Fruit fly (Drosophila melanogaster) Kc167 (cell line): ENCODE measurements around the gene TpnC73F.

Experiments used
- Myc ChIP-seq: fragments of >200 bp; optimal IDR thresholded peaks from 2 replicates; lab custom pipeline; 2017; ENCODE audit warnings: missing external identifiers
- Sin3A ChIP-seq: fragments of >200 bp; optimal IDR thresholded peaks from 2 replicates; lab custom pipeline; 2018; ENCODE audit warnings: missing external identifiers
- h ChIP-seq: fragments of >200 bp; optimal IDR thresholded peaks from 3 replicates; lab custom pipeline; 2018; ENCODE audit warnings: missing external identifiers
- insv ChIP-seq: fragments of >200 bp; optimal IDR thresholded peaks from 3 replicates; lab custom pipeline; 2018; ENCODE audit warnings: missing external identifiers
- psq ChIP-seq: fragments of >200 bp; optimal IDR thresholded peaks from 2 replicates; lab custom pipeline; 2017; ENCODE audit warnings: missing external identifiers
- ttk ChIP-seq: sonication (Bioruptor generic); optimal IDR thresholded peaks from 2 replicates; lab custom pipeline; 2017; ENCODE audit warnings: missing external identifiers

Gene TpnC73F

DNA sequence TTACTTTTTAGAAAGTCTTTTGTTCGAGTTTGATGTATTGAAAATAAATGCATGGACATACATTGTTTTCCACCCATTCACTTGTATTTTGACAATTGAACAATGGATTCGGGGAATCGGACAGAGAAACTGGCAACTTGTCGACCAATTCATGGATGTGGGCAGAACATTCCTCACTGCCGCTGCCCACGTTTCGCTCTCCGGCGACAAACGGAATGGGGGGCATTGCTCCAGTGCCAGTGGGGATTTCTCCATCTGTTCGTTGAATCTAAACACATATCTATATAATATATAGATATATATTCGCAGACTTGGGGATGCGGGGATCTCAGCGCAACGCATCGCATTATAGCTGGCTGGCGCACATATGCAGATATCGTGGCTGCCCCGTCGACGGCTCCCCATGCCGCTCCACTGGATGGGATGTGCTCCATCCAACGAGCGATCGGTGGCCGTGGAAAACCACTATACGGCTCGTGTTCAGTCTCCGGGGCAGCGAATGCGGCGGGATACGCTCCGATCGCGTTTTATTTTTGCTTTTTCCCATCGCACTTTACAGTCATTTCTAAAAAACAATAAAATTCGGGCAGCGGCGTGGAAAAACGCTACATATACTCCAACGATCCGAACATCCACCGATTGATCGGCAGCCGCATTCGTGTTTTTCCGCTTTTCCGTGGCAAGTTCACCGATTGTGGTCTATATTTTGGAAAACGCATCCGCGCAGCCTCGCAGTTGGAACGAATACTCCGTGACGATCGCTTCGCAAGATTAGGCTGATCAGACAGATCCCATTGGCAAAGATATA lies at the start of gene TpnC73F:
TpnC73F (plus strand) TSS at position 633 of the 808 bp plus-strand sequence.
- no peak for TF ChIP-seq ttk (lab: Kevin White, UChicago)
- TF ChIP-seq Sin3A (lab: Kevin White, UChicago): no peak

- no peak for TF ChIP-seq Myc (lab: Kevin White, UChicago)
- no peak for TF ChIP-seq ttk (lab: Kevin White, UChicago)
These were observed 45.6 kb upstream of the TpnC73F start for dm6 chr3L:17000289-17000688.

- TF ChIP-seq Sin3A (lab: Kevin White, UChicago) (no peak), insv (lab: Kevin White, UChicago) (no peak), psq (lab: Kevin White, UChicago) (no peak), ttk (lab: Kevin White, UChicago) (no peak), Myc (lab: Kevin White, UChicago) (no peak), h (lab: Kevin White, UChicago) (no peak)
These were observed 44.8 kb upstream of the TpnC73F start for dm6 chr3L:17001055-17001454.

DNA sequence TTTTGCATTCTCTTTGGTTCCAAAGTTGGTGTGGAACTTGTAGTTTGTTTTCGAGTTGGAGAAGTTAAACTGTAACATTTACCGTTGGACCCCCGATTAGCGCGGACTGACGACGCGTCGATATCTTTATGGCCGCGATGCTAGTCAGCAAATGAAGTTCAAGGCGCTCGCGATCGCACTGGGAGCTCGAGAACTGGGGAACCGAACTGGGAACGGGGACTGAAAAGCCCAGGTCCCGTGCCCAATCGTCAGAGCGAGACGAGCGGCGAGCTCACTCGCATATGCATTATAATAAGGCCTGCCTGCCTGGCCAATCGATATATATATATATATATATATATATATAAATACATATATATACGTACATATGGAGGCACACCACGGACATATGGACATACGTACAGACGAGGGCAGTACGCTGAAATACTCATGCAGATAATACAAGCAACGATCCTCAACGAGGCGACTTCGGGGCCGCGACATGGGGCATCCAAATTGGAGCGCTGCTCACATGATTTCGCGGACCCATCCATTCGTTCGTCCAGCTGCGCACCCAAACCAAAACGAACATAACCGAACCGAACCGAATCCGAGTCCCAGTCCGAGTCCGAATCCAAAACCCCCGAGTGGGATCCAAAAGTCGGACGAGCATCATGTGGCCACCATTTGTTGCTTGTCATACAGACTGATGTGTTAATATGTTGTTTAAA lies 43.6 kb upstream of the TpnC73F start:
- TF ChIP-seq Myc (lab: Kevin White, UChicago) (no peak), insv (lab: Kevin White, UChicago) (no peak), psq (lab: Kevin White, UChicago) (no peak), h (lab: Kevin White, UChicago) (no peak), Sin3A (lab: Kevin White, UChicago) (no peak), ttk (lab: Kevin White, UChicago) (no peak)

DNA sequence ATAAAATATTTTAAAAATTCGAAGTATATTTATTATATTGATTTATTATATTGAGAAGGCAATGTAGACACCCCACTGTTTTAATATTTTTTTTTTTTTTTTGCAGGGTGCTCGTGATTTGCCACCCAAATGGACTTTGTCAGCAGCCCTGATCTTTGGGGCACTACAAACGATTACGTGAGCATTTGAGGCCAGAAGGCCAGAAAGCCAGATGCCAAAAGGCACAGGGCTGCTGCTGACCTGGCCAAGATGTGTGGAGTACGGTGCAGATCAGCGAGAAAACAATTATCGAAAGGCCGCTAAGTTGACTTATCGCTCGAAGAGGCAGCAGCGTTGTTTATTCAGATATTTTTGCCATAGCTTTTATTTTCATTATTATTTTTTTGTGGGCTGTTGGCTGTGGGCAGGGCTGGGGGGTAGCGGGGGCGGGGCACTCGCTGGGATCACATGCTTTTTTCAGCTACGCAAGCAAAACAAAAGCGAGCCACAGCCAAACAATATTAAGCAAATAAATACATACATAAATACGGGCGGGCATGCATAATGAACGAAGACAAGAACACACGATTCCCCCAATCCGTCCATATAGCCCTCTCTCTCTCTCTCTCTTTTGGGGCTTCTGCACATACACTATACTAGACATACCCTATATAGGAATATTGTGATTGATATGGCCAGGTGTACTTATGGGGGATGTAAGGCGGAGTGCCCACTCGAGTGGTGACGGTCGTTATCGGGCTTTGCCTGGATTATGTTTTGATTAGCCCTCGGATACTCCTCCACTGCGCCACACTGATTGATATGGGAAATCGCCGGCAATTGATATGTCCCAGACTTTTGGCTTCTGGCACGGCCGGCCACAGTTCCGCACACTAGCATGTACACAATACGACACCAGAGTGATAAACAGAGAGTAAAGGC lies 42.4 kb upstream of the TpnC73F start:
- TF ChIP-seq insv (lab: Kevin White, UChicago) (no peak), Sin3A (lab: Kevin White, UChicago) (no peak), psq (lab: Kevin White, UChicago) (no peak), Myc (lab: Kevin White, UChicago) (no peak), ttk (lab: Kevin White, UChicago) (no peak), h (lab: Kevin White, UChicago) (no peak)

dm6 chr3L:17004218-17004759 lies 41.6 kb upstream of the TpnC73F start:
- TF ChIP-seq psq (lab: Kevin White, UChicago): no peak
- TF ChIP-seq ttk (lab: Kevin White, UChicago): no peak
- no peak for TF ChIP-seq Sin3A (lab: Kevin White, UChicago)
- TF ChIP-seq h (lab: Kevin White, UChicago): no peak
- TF ChIP-seq insv (lab: Kevin White, UChicago): no peak
- TF ChIP-seq Myc (lab: Kevin White, UChicago): no peak

- TF ChIP-seq Sin3A (lab: Kevin White, UChicago) (no peak), ttk (lab: Kevin White, UChicago) (no peak), psq (lab: Kevin White, UChicago) (no peak), h (lab: Kevin White, UChicago) (no peak), insv (lab: Kevin White, UChicago) (no peak), Myc (lab: Kevin White, UChicago) (no peak)
These were observed 41.0 kb upstream of the TpnC73F start for dm6 chr3L:17004765-17005414.

dm6 chr3L:17005415-17005796 lies 40.5 kb upstream of the TpnC73F start:
- TF ChIP-seq insv (lab: Kevin White, UChicago): no peak
- no peak for TF ChIP-seq psq (lab: Kevin White, UChicago)
- no peak for TF ChIP-seq h (lab: Kevin White, UChicago)
- TF ChIP-seq ttk (lab: Kevin White, UChicago): no peak
- TF ChIP-seq Sin3A (lab: Kevin White, UChicago): no peak
- TF ChIP-seq Myc (lab: Kevin White, UChicago): no peak

- TF ChIP-seq Sin3A (lab: Kevin White, UChicago): no peak
- no peak for TF ChIP-seq h (lab: Kevin White, UChicago)
- TF ChIP-seq psq (lab: Kevin White, UChicago): no peak
- TF ChIP-seq Myc (lab: Kevin White, UChicago): no peak
- no peak for TF ChIP-seq ttk (lab: Kevin White, UChicago)
- TF ChIP-seq insv (lab: Kevin White, UChicago): no peak
These were observed 39.6 kb upstream of the TpnC73F start for dm6 chr3L:17006250-17006693.

dm6 chr3L:17007041-17007471 lies 38.8 kb upstream of the TpnC73F start:
- TF ChIP-seq psq (lab: Kevin White, UChicago): no peak
